Worm (Caenorhabditis elegans) whole organism, L4 larva: Measurements from ENCODE around the gene T14G12.11.

Experiments
- F37D6.2 ChIP-seq: sonication (generic microtip); optimal IDR thresholded peaks from 2 replicates; lab custom pipeline; 2016; ENCODE audit warnings: mild to moderate bottlenecking, missing genetic modification characterization, missing compliant biosample characterization
- T20F7.1 ChIP-seq: fragments of 200-800 bp; sonication (Bioruptor generic); optimal IDR thresholded peaks from 2 replicates; lab custom pipeline; 2018; ENCODE audit warnings: mild to moderate bottlenecking, missing genetic modification characterization, missing compliant biosample characterization
- Y48G9A.11 ChIP-seq: fragments of 200-800 bp; sonication (Bioruptor generic); IDR thresholded peaks from 2 replicates; pipeline ENCODE4 v1.3.6; 2022; ENCODE audit warnings: missing genetic modification reagents, missing genetic modification characterization, missing compliant biosample characterization
- aha-1 ChIP-seq: fragments of 150-350 bp; peaks from one replicate; lab custom pipeline; 2014; ENCODE audit warnings: missing biosample characterization, missing genetic modification characterization
- attf-4 ChIP-seq: sonication (generic microtip); optimal IDR thresholded peaks from 3 replicates; lab custom pipeline; 2017; ENCODE audit warnings: missing biosample characterization, missing genetic modification characterization
- ceh-44 ChIP-seq: fragments of 200-800 bp; sonication (Bioruptor generic); IDR thresholded peaks from 2 replicates; pipeline ENCODE4 v1.3.6; 2022; ENCODE audit warnings: missing genetic modification reagents, missing genetic modification characterization, missing compliant biosample characterization
- ceh-82 ChIP-seq: sonication (generic microtip); optimal IDR thresholded peaks from 2 replicates; lab custom pipeline; 2017; ENCODE audit warnings: missing biosample characterization, missing genetic modification characterization
- daf-8 ChIP-seq: fragments of 200-800 bp; sonication (Bioruptor generic); IDR thresholded peaks from 2 replicates; pipeline ENCODE4 v1.3.6; 2022; ENCODE audit warnings: missing genetic modification characterization, missing compliant biosample characterization
- dmd-9 ChIP-seq: fragments of 200-800 bp; sonication (Bioruptor generic); IDR thresholded peaks from 2 replicates; pipeline ENCODE4 v1.3.6; 2022; ENCODE audit warnings: missing genetic modification reagents, missing genetic modification characterization, missing compliant biosample characterization
- duxl-1 ChIP-seq: sonication (generic microtip); optimal IDR thresholded peaks from 2 replicates; lab custom pipeline; 2016; ENCODE audit warnings: mild to moderate bottlenecking, missing genetic modification characterization, moderate library complexity, missing compliant biosample characterization; ENCODE audit not compliant: poor library complexity
- fos-1 ChIP-seq: fragments of 150-350 bp; optimal IDR thresholded peaks from 2 replicates; lab custom pipeline; 2014; ENCODE audit warnings: missing biosample characterization, missing genetic modification characterization
- hlh-30 ChIP-seq: sonication (generic microtip); optimal IDR thresholded peaks from 2 replicates; lab custom pipeline; 2017; ENCODE audit warnings: antibody characterized with exemption, mild to moderate bottlenecking, missing genetic modification characterization, missing compliant biosample characterization; ENCODE audit not compliant: insufficient read depth
- jun-1 ChIP-seq: fragments of 150-350 bp; optimal IDR thresholded peaks from 2 replicates; lab custom pipeline; 2014; ENCODE audit warnings: missing biosample characterization, missing genetic modification reagents, missing genetic modification characterization
- lin-38 ChIP-seq: fragments of 200-800 bp; sonication (Bioruptor generic); IDR thresholded peaks from 2 replicates; pipeline ENCODE4 v1.3.6; 2022; ENCODE audit warnings: missing genetic modification reagents, missing genetic modification characterization, missing compliant biosample characterization
- lir-3 ChIP-seq: sonication (generic microtip); optimal IDR thresholded peaks from 2 replicates; lab custom pipeline; 2016; ENCODE audit warnings: mild to moderate bottlenecking, missing genetic modification characterization, missing compliant biosample characterization
- madf-5 ChIP-seq, 2 experiments: fragments of 200-800 bp; sonication (Bioruptor generic); IDR thresholded peaks; 2 replicates each; pipeline ENCODE4 v1.3.6; 2022; ENCODE audit warnings: missing compliant biosample characterization in 2 of 2, missing genetic modification characterization in 2 of 2
- mep-1 ChIP-seq: fragments of 150-350 bp; sonication (generic microtip); optimal IDR thresholded peaks from 3 replicates; lab custom pipeline; 2014; ENCODE audit warnings: missing biosample characterization, missing genetic modification characterization
- mxl-2 ChIP-seq: fragments of 200-800 bp; sonication (Bioruptor generic); conservative IDR thresholded peaks from 2 replicates; pipeline ENCODE4 v1.3.6; 2022; ENCODE audit warnings: missing genetic modification reagents, missing genetic modification characterization, missing compliant biosample characterization
- mxl-3 ChIP-seq: fragments of 200-800 bp; sonication (Bioruptor generic); optimal IDR thresholded peaks from 2 replicates; lab custom pipeline; 2018; ENCODE audit warnings: mild to moderate bottlenecking, missing genetic modification characterization, missing compliant biosample characterization
- nhr-102 ChIP-seq: sonication (generic microtip); optimal IDR thresholded peaks from 2 replicates; lab custom pipeline; 2016; ENCODE audit warnings: mild to moderate bottlenecking, missing genetic modification characterization, moderate library complexity, missing compliant biosample characterization
- nhr-11 ChIP-seq: fragments of 150-350 bp; optimal IDR thresholded peaks from 2 replicates; lab custom pipeline; 2014; ENCODE audit warnings: missing biosample characterization, missing genetic modification characterization
- nhr-42 ChIP-seq: fragments of 200-800 bp; sonication (Bioruptor generic); IDR thresholded peaks from 2 replicates; pipeline ENCODE4 v1.3.6; 2022; ENCODE audit warnings: missing genetic modification characterization, missing compliant biosample characterization
- nhr-48 ChIP-seq: sonication (generic microtip); optimal IDR thresholded peaks from 2 replicates; lab custom pipeline; 2016; ENCODE audit warnings: mild to moderate bottlenecking, missing genetic modification characterization, missing compliant biosample characterization
- nhr-6 ChIP-seq: fragments of 150-350 bp; optimal IDR thresholded peaks from 2 replicates; lab custom pipeline; 2014; ENCODE audit warnings: missing biosample characterization, missing genetic modification characterization
- nhr-77 ChIP-seq: fragments of 150-350 bp; optimal IDR thresholded peaks from 2 replicates; lab custom pipeline; 2014; ENCODE audit warnings: missing biosample characterization, missing genetic modification characterization
- pqm-1 ChIP-seq: sonication (generic microtip); optimal IDR thresholded peaks from 2 replicates; lab custom pipeline; 2017; ENCODE audit warnings: missing biosample characterization, missing genetic modification characterization
- set-16 ChIP-seq: fragments of 200-800 bp; sonication (Bioruptor generic); IDR thresholded peaks from 2 replicates; pipeline ENCODE4 v1.3.6; 2022; ENCODE audit warnings: missing genetic modification reagents, missing genetic modification characterization, missing compliant biosample characterization
- snpc-1.2 ChIP-seq: fragments of 200-800 bp; sonication (Bioruptor generic); IDR thresholded peaks from 2 replicates; pipeline ENCODE4 v1.3.6; 2022; ENCODE audit warnings: missing genetic modification reagents, missing genetic modification characterization, missing compliant biosample characterization
- snpc-4 ChIP-seq: fragments of 150-350 bp; optimal IDR thresholded peaks from 2 replicates; lab custom pipeline; 2014; ENCODE audit warnings: missing biosample characterization, missing genetic modification characterization
- unc-62 ChIP-seq, 3 experiments: fragments of 150-350 bp in 1 of 3; sonication (generic microtip); optimal IDR thresholded peaks in 2 of 3; peaks in 1 of 3; 1 replicate in 1 of 3; 2 replicates in 2 of 3; lab custom pipeline; 2014 to 2017; ENCODE audit warnings: missing biosample characterization in 3 of 3, missing genetic modification characterization in 3 of 3, missing genetic modification reagents in 3 of 3, missing genotype in 1 of 3
- zfp-3 ChIP-seq: fragments of 200-800 bp; sonication (Bioruptor generic); conservative IDR thresholded peaks from 2 replicates; pipeline ENCODE4 v1.3.6; 2022; ENCODE audit warnings: missing genetic modification reagents, missing genetic modification characterization, missing compliant biosample characterization
- zip-11 ChIP-seq: fragments of 200-800 bp; sonication (Bioruptor generic); IDR thresholded peaks from 2 replicates; pipeline ENCODE4 v1.3.6; 2022; ENCODE audit warnings: missing genetic modification characterization, missing compliant biosample characterization
- ztf-7 ChIP-seq: fragments of 150-350 bp; optimal IDR thresholded peaks from 2 replicates; lab custom pipeline; 2014; ENCODE audit warnings: missing biosample characterization, missing genetic modification characterization

T14G12.11 gene

ce11 chrX:3755753-3756152 lies 6.6 kb downstream of the T14G12.11 start:
- TF ChIP-seq madf-5 (GFP tag; IDR thresholded peaks at IDR 0.05; lab: Robert Waterston, UW) (no peak), lir-3 (tag; lab: Kevin White, UChicago) (no peak), mxl-3 (no peak), pqm-1 (tag; lab: Kevin White, UChicago) (no peak), nhr-42 (GFP tag; lab: Robert Waterston, UW) (no peak), fos-1 (tag; lab: Kevin White, UChicago) (no peak), duxl-1 (no peak)

ce11 chrX:3752443-3752842 lies 9.9 kb downstream of the T14G12.11 start:
- TF ChIP-seq nhr-6 (tag; lab: Kevin White, UChicago) = no peak
- no peak for TF ChIP-seq nhr-11
- no peak for TF ChIP-seq lin-38 (GFP tag; lab: Robert Waterston, UW)
- TF ChIP-seq aha-1 (tag; lab: Kevin White, UChicago) = peak; percentile 40
- peak; percentile 94 for TF ChIP-seq set-16
- TF ChIP-seq snpc-1.2 = no peak
- no peak for TF ChIP-seq hlh-30
- TF ChIP-seq mep-1 (tag; lab: Kevin White, UChicago) = no peak
- TF ChIP-seq attf-4 (tag; lab: Kevin White, UChicago) = no peak
- no peak for TF ChIP-seq mxl-2
- TF ChIP-seq zfp-3 (GFP tag; lab: Robert Waterston, UW) = no peak
- TF ChIP-seq snpc-4 (tag; lab: Kevin White, UChicago) = no peak
- TF ChIP-seq, all 104 proteins: peak for 2

ce11 chrX:3751370-3751769 lies 11.0 kb downstream of the T14G12.11 start:
- no peak for TF ChIP-seq daf-8 (GFP tag; lab: Robert Waterston, UW)
- peak; percentile 69; the same call in 1 of the 2 replicates for TF ChIP-seq set-16
- TF ChIP-seq, all 104 proteins: peak for 1

- TF ChIP-seq ztf-7 (tag; lab: Kevin White, UChicago) (no peak), ceh-44 (GFP tag; lab: Robert Waterston, UW) (no peak), unc-62 (GFP tag; optimal IDR thresholded peaks at IDR 0.05 in 1 of 2; lab: Kevin White, UChicago) (peak in 1 of 2 experiments; percentile 93), unc-62 (tag; optimal IDR thresholded peaks at IDR 0.05; lab: Kevin White, UChicago) (no peak)
- TF ChIP-seq, all 104 proteins: peak for 1
Observed at ce11 chrX:3743190-3743589, 19.2 kb downstream of the T14G12.11 start.

- TF ChIP-seq daf-8 (GFP tag; lab: Robert Waterston, UW) = no peak
Observed at ce11 chrX:3742223-3742622, 20.1 kb downstream of the T14G12.11 start, which contains the start of gene fkh-2. TSS of gene fkh-2 (minus strand) at chrX:3742323.

- TF ChIP-seq nhr-102 (tag; lab: Kevin White, UChicago) (no peak), F37D6.2 (tag; lab: Kevin White, UChicago) (no peak), Y48G9A.11 (no peak), daf-8 (GFP tag; lab: Robert Waterston, UW) (no peak), mep-1 (tag; lab: Kevin White, UChicago) (no peak), ceh-82 (tag; lab: Kevin White, UChicago) (no peak), nhr-48 (tag; lab: Kevin White, UChicago) (no peak), nhr-42 (GFP tag; lab: Robert Waterston, UW) (no peak), nhr-77 (no peak), T20F7.1 (GFP tag; lab: Kevin White, UChicago) (no peak), jun-1 (tag; lab: Kevin White, UChicago) (no peak), set-16 (no peak), zip-11 (GFP tag; lab: Robert Waterston, UW) (no peak), dmd-9 (GFP tag; lab: Robert Waterston, UW) (no peak)
- TF ChIP-seq, all 104 proteins: peak for 0
Observed at ce11 chrX:3738617-3739016, 23.7 kb downstream of the T14G12.11 start.
